Fruit fly (Drosophila melanogaster) Kc167 (cell line): Measurements from ENCODE around the gene CG15824.

Experiments
- Myc ChIP-seq: fragments of >200 bp; optimal IDR thresholded peaks from 2 replicates; lab custom pipeline; 2017; ENCODE audit warnings: missing external identifiers
- Sin3A ChIP-seq: fragments of >200 bp; optimal IDR thresholded peaks from 2 replicates; lab custom pipeline; 2018; ENCODE audit warnings: missing external identifiers
- h ChIP-seq: fragments of >200 bp; optimal IDR thresholded peaks from 3 replicates; lab custom pipeline; 2018; ENCODE audit warnings: missing external identifiers
- insv ChIP-seq: fragments of >200 bp; optimal IDR thresholded peaks from 3 replicates; lab custom pipeline; 2018; ENCODE audit warnings: missing external identifiers
- psq ChIP-seq: fragments of >200 bp; optimal IDR thresholded peaks from 2 replicates; lab custom pipeline; 2017; ENCODE audit warnings: missing external identifiers
- ttk ChIP-seq: sonication (Bioruptor generic); optimal IDR thresholded peaks from 2 replicates; lab custom pipeline; 2017; ENCODE audit warnings: missing external identifiers

The CG15824 gene

DNA sequence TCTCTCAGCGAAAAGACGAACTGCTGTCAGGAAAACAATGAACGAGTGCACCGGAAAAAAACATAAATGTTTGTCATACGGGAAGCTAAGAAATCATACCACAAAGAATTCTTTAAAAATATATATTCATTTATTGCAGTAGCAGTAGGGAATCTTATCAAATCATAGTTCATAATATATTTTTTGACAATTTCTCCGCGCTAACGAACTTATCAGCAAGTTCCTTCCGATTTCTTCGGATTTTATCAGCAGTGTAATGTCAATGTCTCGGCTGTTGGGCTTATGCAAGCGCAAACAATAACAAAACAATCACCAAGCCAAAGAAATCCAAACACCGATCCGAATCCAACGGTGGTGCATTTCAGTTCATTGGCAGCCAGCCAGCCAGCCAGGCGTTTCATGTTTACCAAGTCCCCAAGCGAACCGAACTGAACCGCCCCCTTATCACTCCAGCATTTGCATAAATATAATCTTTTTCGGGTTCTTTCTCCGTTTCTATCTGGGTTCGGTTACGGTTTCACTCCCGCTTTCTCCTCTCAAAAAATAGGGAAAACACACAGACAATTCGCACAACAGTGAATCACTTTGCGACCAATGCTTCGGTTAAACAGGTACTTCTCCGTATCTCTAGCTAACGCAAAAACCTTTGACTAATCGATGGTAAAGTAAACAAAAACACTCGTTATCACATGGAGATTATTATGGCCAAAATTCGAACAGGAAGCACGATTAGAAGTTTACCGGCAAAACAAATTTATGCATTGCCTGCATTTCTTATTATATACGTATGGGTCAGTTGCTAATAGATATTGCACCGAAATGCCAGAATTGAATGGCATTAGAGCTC is 57.2 kb downstream of the CG15824 start:
- TF ChIP-seq insv (lab: Kevin White, UChicago) (no peak), h (no peak), Myc (no peak), Sin3A (lab: Kevin White, UChicago) (no peak), psq (no peak), ttk (lab: Kevin White, UChicago) (no peak)
